Fruit fly (Drosophila melanogaster) whole organism, embryonic: ENCODE measurements around the gene Myo31DF.

Experiments used
- B-H1 ChIP-seq: fragments of 200-800 bp; sonication (Bioruptor generic); IDR thresholded peaks from 3 replicates; pipeline ENCODE4 v1.3.6; 2022; ENCODE audit warnings: missing biosample characterization, missing genetic modification characterization
- BEAF-32 ChIP-seq: fragments of 200-800 bp; sonication (Bioruptor generic); optimal IDR thresholded peaks from 3 replicates; lab custom pipeline; 2017; ENCODE audit warnings: missing biosample characterization, missing genetic modification characterization, mild to moderate bottlenecking, moderate library complexity, missing genetic modification reagents
- Bdp1 ChIP-seq: fragments of 200-800 bp; sonication (Bioruptor generic); optimal IDR thresholded peaks from 3 replicates; lab custom pipeline; 2016; ENCODE audit warnings: missing biosample characterization, missing genetic modification characterization
- Blimp-1 ChIP-seq: fragments of 200-800 bp; sonication (Bioruptor generic); optimal IDR thresholded peaks from 3 replicates; lab custom pipeline; 2018; ENCODE audit warnings: missing biosample characterization, missing genetic modification characterization, mild to moderate bottlenecking, moderate library complexity, missing genetic modification reagents
- CG10147 ChIP-seq: fragments of 200-800 bp; sonication (Bioruptor generic); optimal IDR thresholded peaks from 2 replicates; lab custom pipeline; 2019; ENCODE audit warnings: missing biosample characterization, mild to moderate bottlenecking, missing genetic modification characterization, moderate library complexity
- CG10274 ChIP-seq: fragments of 200-800 bp; sonication (Bioruptor generic); optimal IDR thresholded peaks from 3 replicates; lab custom pipeline; 2017; ENCODE audit warnings: missing biosample characterization, mild to moderate bottlenecking, missing genetic modification characterization
- CG10366 ChIP-seq: fragments of 200-800 bp; sonication (Bioruptor generic); IDR thresholded peaks from 2 replicates; pipeline ENCODE4 v1.3.6; 2022; ENCODE audit warnings: missing biosample characterization, missing genetic modification characterization
- CG11456 ChIP-seq: fragments of 200-800 bp; sonication (Bioruptor generic); IDR thresholded peaks from 3 replicates; pipeline ENCODE4 v1.3.6; 2022; ENCODE audit warnings: missing biosample characterization, missing genetic modification characterization
- CG16813 ChIP-seq: fragments of 200-800 bp; sonication (Bioruptor generic); IDR thresholded peaks from 3 replicates; pipeline ENCODE4 v1.3.6; 2022; ENCODE audit warnings: missing biosample characterization, missing genetic modification characterization; ENCODE audit not compliant: partially characterized antibody
- CG16815 ChIP-seq: fragments of 200-800 bp; sonication (Bioruptor generic); optimal IDR thresholded peaks from 3 replicates; lab custom pipeline; 2017; ENCODE audit warnings: missing biosample characterization, mild to moderate bottlenecking, missing genetic modification characterization
- CG17568 ChIP-seq: fragments of 200-800 bp; sonication (Bioruptor generic); optimal IDR thresholded peaks from 2 replicates; lab custom pipeline; 2018; ENCODE audit warnings: missing biosample characterization, mild to moderate bottlenecking, missing genetic modification characterization, moderate library complexity
- CG34422 ChIP-seq: fragments of 200-800 bp; sonication (Bioruptor generic); IDR thresholded peaks from 3 replicates; pipeline ENCODE4 v1.3.6; 2022; ENCODE audit warnings: missing biosample characterization, missing genetic modification characterization
- CG4360 ChIP-seq: fragments of 200-800 bp; sonication (Bioruptor generic); IDR thresholded peaks from 2 replicates; pipeline ENCODE4 v1.3.6; 2022; ENCODE audit warnings: missing biosample characterization, missing genetic modification characterization
- CG8359 ChIP-seq: fragments of 200-800 bp; sonication (Bioruptor generic); optimal IDR thresholded peaks from 2 replicates; lab custom pipeline; 2017; ENCODE audit warnings: missing biosample characterization, mild to moderate bottlenecking, missing genetic modification characterization, borderline replicate concordance
- CHES-1-like ChIP-seq: fragments of 200-800 bp; sonication (Bioruptor generic); optimal IDR thresholded peaks from 2 replicates; lab custom pipeline; 2016; ENCODE audit warnings: missing biosample characterization, missing genetic modification characterization
- CkIIα-i1 ChIP-seq: fragments of 200-800 bp; sonication (Bioruptor generic); IDR thresholded peaks from 2 replicates; pipeline ENCODE4 v1.3.6; 2022; ENCODE audit warnings: missing biosample characterization, missing genetic modification characterization
- D19A ChIP-seq: fragments of 200-800 bp; optimal IDR thresholded peaks from 3 replicates; lab custom pipeline; 2019; ENCODE audit warnings: missing biosample characterization, mild to moderate bottlenecking, missing genetic modification characterization, moderate library complexity
- Dll ChIP-seq: fragments of 200-800 bp; sonication (Bioruptor generic); IDR thresholded peaks from 4 replicates; pipeline ENCODE4 v1.3.6; 2022; ENCODE audit warnings: missing biosample characterization, missing genetic modification characterization; ENCODE audit not compliant: partially characterized antibody
- Dp ChIP-seq: fragments of 200-800 bp; sonication (Bioruptor generic); optimal IDR thresholded peaks from 2 replicates; lab custom pipeline; 2018; ENCODE audit warnings: missing biosample characterization, mild to moderate bottlenecking, missing genetic modification characterization, moderate library complexity
- HLH4C ChIP-seq: fragments of 200-800 bp; sonication (Bioruptor generic); IDR thresholded peaks from 3 replicates; pipeline ENCODE4 v1.3.6; 2022; ENCODE audit warnings: missing biosample characterization, missing genetic modification characterization; ENCODE audit not compliant: partially characterized antibody
- MESR4 ChIP-seq: fragments of 200-800 bp; sonication (Bioruptor generic); optimal IDR thresholded peaks from 2 replicates; lab custom pipeline; 2018; ENCODE audit warnings: missing biosample characterization, mild to moderate bottlenecking, missing genetic modification characterization, moderate library complexity
- NC2α ChIP-seq: fragments of 200-800 bp; sonication (Bioruptor generic); optimal IDR thresholded peaks from 2 replicates; lab custom pipeline; 2016; ENCODE audit warnings: missing biosample characterization, missing genetic modification characterization
- Optix ChIP-seq: fragments of 200-800 bp; sonication (Bioruptor generic); IDR thresholded peaks from 3 replicates; pipeline ENCODE4 v1.3.6; 2022; ENCODE audit warnings: missing biosample characterization, missing genetic modification characterization
- Trl ChIP-seq, 3 experiments: fragments of >200 bp in 2 of 3; fragments of 200-800 bp in 1 of 3; sonication (Bioruptor generic) in 1 of 3; optimal IDR thresholded peaks; 2 replicates in 1 of 3; 3 replicates in 2 of 3; lab custom pipeline; 2016 to 2017; ENCODE audit warnings: missing biosample characterization in 1 of 3, missing genetic modification characterization in 1 of 3
- aop ChIP-seq: fragments of 200-800 bp; sonication (Bioruptor generic); IDR thresholded peaks from 2 replicates; pipeline ENCODE4 v1.3.6; 2022; ENCODE audit warnings: missing biosample characterization, missing genetic modification characterization
- cg ChIP-seq: fragments of 200-800 bp; sonication (Bioruptor generic); optimal IDR thresholded peaks from 3 replicates; lab custom pipeline; 2019; ENCODE audit warnings: missing biosample characterization, mild to moderate bottlenecking, missing genetic modification characterization, moderate library complexity
- chif ChIP-seq, 2 experiments: fragments of 200-800 bp; sonication (Bioruptor generic); optimal IDR thresholded peaks; 3 replicates each; lab custom pipeline; 2016; ENCODE audit warnings: missing biosample characterization in 2 of 2, missing genetic modification characterization in 2 of 2
- chn ChIP-seq: fragments of 200-800 bp; sonication (Bioruptor generic); optimal IDR thresholded peaks from 2 replicates; lab custom pipeline; 2016; ENCODE audit warnings: missing biosample characterization, missing genetic modification characterization
- crp ChIP-seq, 2 experiments: fragments of 200-800 bp; sonication (Bioruptor generic); optimal IDR thresholded peaks; 2 replicates in 1 of 2; 3 replicates in 1 of 2; lab custom pipeline; 2017; ENCODE audit warnings: missing biosample characterization in 2 of 2, missing genetic modification characterization in 2 of 2, mild to moderate bottlenecking in 1 of 2, moderate library complexity in 1 of 2
- dysf ChIP-seq: fragments of 200-800 bp; sonication (Bioruptor generic); IDR thresholded peaks from 3 replicates; pipeline ENCODE4 v1.3.6; 2022; ENCODE audit warnings: missing biosample characterization, missing genetic modification characterization
- eve ChIP-seq, 2 experiments: fragments of >200 bp; optimal IDR thresholded peaks; 2 replicates each; lab custom pipeline; 2017; ENCODE audit warnings: missing biosample characterization in 2 of 2, missing genetic modification characterization in 2 of 2
- gce ChIP-seq: fragments of 200-800 bp; sonication (Bioruptor generic); IDR thresholded peaks from 3 replicates; pipeline ENCODE4 v1.3.6; 2022; ENCODE audit warnings: missing biosample characterization, missing genetic modification characterization
- gcm ChIP-seq: fragments of 200-800 bp; sonication (Bioruptor generic); optimal IDR thresholded peaks from 2 replicates; lab custom pipeline; 2019; ENCODE audit warnings: missing biosample characterization, mild to moderate bottlenecking, missing genetic modification characterization, moderate library complexity
- hb ChIP-seq: fragments of 200-800 bp; sonication (Bioruptor generic); IDR thresholded peaks from 3 replicates; pipeline ENCODE4 v1.3.6; 2022; ENCODE audit warnings: missing biosample characterization, missing genetic modification characterization; ENCODE audit not compliant: partially characterized antibody
- her ChIP-seq: fragments of 200-800 bp; sonication (Bioruptor generic); optimal IDR thresholded peaks from 2 replicates; lab custom pipeline; 2016; ENCODE audit warnings: missing biosample characterization, missing genetic modification characterization
- pita ChIP-seq: fragments of 200-800 bp; sonication (Bioruptor generic); optimal IDR thresholded peaks from 2 replicates; lab custom pipeline; 2017; ENCODE audit warnings: missing biosample characterization, mild to moderate bottlenecking, missing genetic modification characterization
- psq ChIP-seq: fragments of 200-800 bp; sonication (Bioruptor generic); optimal IDR thresholded peaks from 2 replicates; lab custom pipeline; 2017; ENCODE audit warnings: missing biosample characterization, missing genetic modification characterization
- sna ChIP-seq: fragments of 200-800 bp; sonication (Bioruptor generic); IDR thresholded peaks from 2 replicates; pipeline ENCODE4 v1.3.6; 2022; ENCODE audit warnings: missing biosample characterization, missing genetic modification characterization; ENCODE audit not compliant: partially characterized antibody
- sob ChIP-seq: fragments of 200-800 bp; sonication (Bioruptor generic); IDR thresholded peaks from 2 replicates; pipeline ENCODE4 v1.3.6; 2022; ENCODE audit warnings: missing biosample characterization, missing genetic modification characterization
- stc ChIP-seq: fragments of 200-800 bp; sonication (Bioruptor generic); IDR thresholded peaks from 2 replicates; pipeline ENCODE4 v1.3.6; 2022; ENCODE audit warnings: missing biosample characterization, missing genetic modification characterization
- sug ChIP-seq: fragments of 200-800 bp; optimal IDR thresholded peaks from 2 replicates; lab custom pipeline; 2019; ENCODE audit warnings: missing biosample characterization, mild to moderate bottlenecking, missing genetic modification characterization, moderate library complexity
- tap ChIP-seq: fragments of 200-800 bp; optimal IDR thresholded peaks from 3 replicates; lab custom pipeline; 2019; ENCODE audit warnings: missing biosample characterization, mild to moderate bottlenecking, missing genetic modification characterization, moderate library complexity
- tin ChIP-seq: fragments of 200-800 bp; sonication (Bioruptor generic); optimal IDR thresholded peaks from 3 replicates; lab custom pipeline; 2016; ENCODE audit warnings: missing biosample characterization, missing genetic modification characterization
- tll ChIP-seq, 2 experiments: fragments of 200-800 bp in 1 of 2; fragments of >200 bp in 1 of 2; sonication (Bioruptor generic) in 1 of 2; optimal IDR thresholded peaks; 2 replicates each; lab custom pipeline; 2017 to 2019; ENCODE audit warnings: missing biosample characterization in 2 of 2, missing genetic modification characterization in 2 of 2, mild to moderate bottlenecking in 1 of 2, moderate library complexity in 1 of 2
- tx ChIP-seq: fragments of 200-800 bp; sonication (Bioruptor generic); optimal IDR thresholded peaks from 2 replicates; lab custom pipeline; 2016; ENCODE audit warnings: missing biosample characterization, missing genetic modification characterization
- unc-4 ChIP-seq: fragments of 200-800 bp; sonication (Bioruptor generic); IDR thresholded peaks from 2 replicates; pipeline ENCODE4 v1.3.6; 2022; ENCODE audit warnings: missing biosample characterization, missing genetic modification characterization; ENCODE audit not compliant: partially characterized antibody
- zen ChIP-seq: fragments of 200-800 bp; sonication (Bioruptor generic); optimal IDR thresholded peaks from 3 replicates; lab custom pipeline; 2018; ENCODE audit warnings: missing biosample characterization, mild to moderate bottlenecking, missing genetic modification characterization, moderate library complexity

Myo31DF gene

dm6 chr2L:10474268-10474678 is 32.3 kb downstream of the Myo31DF start, which contains the start of gene RluA-1 (continued):
- TF ChIP-seq tap (peak; percentile 99), D19A (peak; percentile 95), sug (tag; lab: Kevin White, UChicago) (peak; percentile 96), CkIIα-i1 (GFP tag; lab: Robert Waterston, UW) (no peak), aop (GFP tag; lab: Robert Waterston, UW) (peak; percentile 90), sob (peak; percentile 100), tin (GFP tag; lab: Kevin White, UChicago) (peak; percentile 99), her (GFP tag; lab: Kevin White, UChicago) (peak; percentile 83), hb (peak; percentile 75), HLH4C (peak; percentile 58), BEAF-32 (peak; percentile 29), tx (peak; percentile 92), pita (GFP tag; lab: Kevin White, UChicago) (no peak), CG10366 (GFP tag; lab: Robert Waterston, UW) (peak; percentile 99), crp (GFP tag; optimal IDR thresholded peaks at IDR 0.05; lab: Kevin White, UChicago) (peak; percentile 29 to 75), CG34422 (peak; percentile 100), stc (GFP tag; lab: Robert Waterston, UW) (peak; percentile 100), CG11456 (GFP tag; lab: Robert Waterston, UW) (peak; percentile 99), cg (GFP tag; lab: Kevin White, UChicago) (no peak), tll (GFP tag; optimal IDR thresholded peaks at IDR 0.05; lab: Kevin White, UChicago) (peak in 1 of 2 experiments; percentile 85), sna (GFP tag; lab: Robert Waterston, UW) (0 out of 2 replicates have a peak, but pooled peaks have one; percentile 32), gce (GFP tag; lab: Robert Waterston, UW) (peak; percentile 100), B-H1 (GFP tag; lab: Robert Waterston, UW) (peak; percentile 99), gcm (GFP tag; lab: Kevin White, UChicago) (peak; percentile 100), Blimp-1 (GFP tag; lab: Kevin White, UChicago) (peak; percentile 99), MESR4 (GFP tag; lab: Kevin White, UChicago) (peak; percentile 88), chn (peak; percentile 98), NC2α (peak; percentile 90), CG4360 (GFP tag; lab: Robert Waterston, UW) (peak; percentile 94), Trl (optimal IDR thresholded peaks at IDR 0.05; lab: Kevin White, UChicago) (no peak), Trl (GFP tag; optimal IDR thresholded peaks at IDR 0.05; lab: Kevin White, UChicago) (peak; percentile 95), Dll (GFP tag; lab: Robert Waterston, UW) (peak; percentile 61; the same call in 3 of the 4 replicates), zen (tag; lab: Kevin White, UChicago) (peak; percentile 100), Optix (peak; percentile 99), CG17568 (GFP tag; lab: Kevin White, UChicago) (peak; percentile 99), CG10274 (GFP tag; lab: Kevin White, UChicago) (peak; percentile 92), Bdp1 (GFP tag; lab: Kevin White, UChicago) (peak; percentile 92), dysf (GFP tag; lab: Robert Waterston, UW) (peak; percentile 100), CG16813 (no peak; the same call in none of the 3 replicates), psq (peak; percentile 96), CG10147 (GFP tag; lab: Kevin White, UChicago) (peak; percentile 98), unc-4 (GFP tag; lab: Robert Waterston, UW) (peak; percentile 52; the same call in 1 of the 2 replicates), CHES-1-like (peak; percentile 89), CG16815 (peak; percentile 98), chif (GFP tag; optimal IDR thresholded peaks at IDR 0.05; lab: Kevin White, UChicago) (peak; percentile 95 to 97), CG8359 (peak; percentile 96), eve (GFP tag; optimal IDR thresholded peaks at IDR 0.05; lab: Kevin White, UChicago) (peak in 1 of 2 experiments; percentile 96), Dp (peak; percentile 50)
